Fruit fly (Drosophila melanogaster) whole organism, pupa: ENCODE measurements around the gene Erk7.

Experiments used
- CG10348 ChIP-seq: fragments of 200-800 bp; sonication (Bioruptor generic); IDR thresholded peaks from 2 replicates; pipeline ENCODE4 v1.3.6; 2022; ENCODE audit warnings: missing biosample characterization, missing genetic modification characterization
- CG13204 ChIP-seq: fragments of 200-800 bp; sonication (Bioruptor generic); optimal IDR thresholded peaks from 2 replicates; lab custom pipeline; 2018; ENCODE audit warnings: missing biosample characterization, mild to moderate bottlenecking, missing genetic modification characterization, moderate library complexity
- CG4496 ChIP-seq: fragments of 200-800 bp; sonication (Bioruptor generic); IDR thresholded peaks from 3 replicates; pipeline ENCODE4 v1.3.6; 2022; ENCODE audit warnings: missing biosample characterization, missing genetic modification characterization
- CG8159 ChIP-seq: fragments of 200-800 bp; sonication (Bioruptor generic); optimal IDR thresholded peaks from 3 replicates; lab custom pipeline; 2018; ENCODE audit warnings: missing biosample characterization, mild to moderate bottlenecking, missing genetic modification characterization, moderate library complexity
- Pif1B ChIP-seq: fragments of 200-800 bp; sonication (Bioruptor generic); optimal IDR thresholded peaks from 3 replicates; lab custom pipeline; 2016; ENCODE audit warnings: missing biosample characterization, missing genetic modification characterization
- gl ChIP-seq: fragments of 200-800 bp; sonication (Bioruptor generic); optimal IDR thresholded peaks from 2 replicates; lab custom pipeline; 2018; ENCODE audit warnings: missing biosample characterization, mild to moderate bottlenecking, missing genetic modification characterization
- rn ChIP-seq: fragments of 200-800 bp; sonication (Bioruptor generic); IDR thresholded peaks from 2 replicates; pipeline ENCODE4 v1.3.6; 2022; ENCODE audit warnings: missing biosample characterization, missing genetic modification characterization

dm6 chrX:9297661-9298433 lies 30.3 kb upstream of the Erk7 start:
- TF ChIP-seq CG10348 (GFP tag; lab: Robert Waterston, UW): no peak
- no peak for TF ChIP-seq CG4496 (GFP tag; lab: Robert Waterston, UW)
- no peak for TF ChIP-seq rn (GFP tag; lab: Robert Waterston, UW)
- no peak for TF ChIP-seq gl (tag; lab: Kevin White, UChicago)
- TF ChIP-seq CG8159 (tag; lab: Kevin White, UChicago): no peak
- TF ChIP-seq CG13204: no peak
- TF ChIP-seq Pif1B (GFP tag; lab: Kevin White, UChicago): no peak
